Worm (Caenorhabditis elegans) whole organism, mixed stage, embryonic: ENCODE results near the gene R05C11.2.

ENCODE experiments used
- ceh-39 ChIP-seq: fragments of 150-350 bp; optimal IDR thresholded peaks from 2 replicates; lab custom pipeline; 2014; ENCODE audit warnings: missing biosample characterization, missing genetic modification characterization
- ces-1 ChIP-seq: fragments of 150-350 bp; optimal IDR thresholded peaks from 2 replicates; lab custom pipeline; 2014; ENCODE audit warnings: missing biosample characterization, missing genetic modification reagents, missing genetic modification characterization
- cnd-1 ChIP-seq: fragments of 200-800 bp; sonication (Bioruptor generic); optimal IDR thresholded peaks from 2 replicates; lab custom pipeline; 2018; ENCODE audit warnings: mild to moderate bottlenecking, missing genetic modification characterization, missing compliant biosample characterization
- elt-1 ChIP-seq: sonication (generic microtip); optimal IDR thresholded peaks from 2 replicates; lab custom pipeline; 2017; ENCODE audit warnings: missing genetic modification characterization, mild to moderate bottlenecking, missing compliant biosample characterization, antibody characterized with exemption, moderate library complexity, borderline replicate concordance; ENCODE audit not compliant: insufficient read depth
- flh-1 ChIP-seq: fragments of 200-800 bp; sonication (Bioruptor generic); optimal IDR thresholded peaks from 2 replicates; lab custom pipeline; 2018; ENCODE audit warnings: mild to moderate bottlenecking, missing genetic modification characterization, moderate library complexity, missing compliant biosample characterization
- lin-32 ChIP-seq: fragments of 200-800 bp; sonication (Bioruptor generic); optimal IDR thresholded peaks from 2 replicates; lab custom pipeline; 2018; ENCODE audit warnings: mild to moderate bottlenecking, missing genetic modification characterization, missing compliant biosample characterization
- lsy-2 ChIP-seq: fragments of 150-350 bp; optimal IDR thresholded peaks from 2 replicates; lab custom pipeline; 2014; ENCODE audit warnings: missing biosample characterization, missing genetic modification characterization
- mep-1 ChIP-seq: fragments of 150-350 bp; optimal IDR thresholded peaks from 2 replicates; lab custom pipeline; 2017; ENCODE audit warnings: missing biosample characterization, missing genetic modification reagents, missing genetic modification characterization, inconsistent platforms
- nhr-12 ChIP-seq: fragments of 150-350 bp; optimal IDR thresholded peaks from 2 replicates; lab custom pipeline; 2014; ENCODE audit warnings: missing biosample characterization, missing genetic modification characterization
- nhr-2 ChIP-seq: fragments of 150-350 bp; optimal IDR thresholded peaks from 2 replicates; lab custom pipeline; 2014; ENCODE audit warnings: missing biosample characterization, missing genetic modification characterization
- nhr-76 ChIP-seq: sonication (generic microtip); optimal IDR thresholded peaks from 2 replicates; lab custom pipeline; 2017; ENCODE audit warnings: missing biosample characterization, missing genetic modification characterization
- pha-4 ChIP-seq: fragments of 150-350 bp; optimal IDR thresholded peaks from 2 replicates; lab custom pipeline; 2018; ENCODE audit warnings: missing biosample characterization, missing genetic modification reagents, missing genetic modification characterization
- snpc-4 ChIP-seq: fragments of 150-350 bp; optimal IDR thresholded peaks from 2 replicates; lab custom pipeline; 2014; ENCODE audit warnings: missing biosample characterization, missing genetic modification characterization
- ztf-11 ChIP-seq: fragments of 150-350 bp; optimal IDR thresholded peaks from 2 replicates; lab custom pipeline; 2014; ENCODE audit warnings: missing biosample characterization, missing genetic modification characterization

- TF ChIP-seq nhr-2 (no peak), lsy-2 (tag; lab: Kevin White, UChicago) (no peak), cnd-1 (tag; lab: Kevin White, UChicago) (no peak), mep-1 (tag; lab: Kevin White, UChicago) (no peak), nhr-12 (tag; lab: Kevin White, UChicago) (no peak), pha-4 (no peak), ztf-11 (tag; lab: Kevin White, UChicago) (no peak), ces-1 (GFP tag; lab: Kevin White, UChicago) (peak; percentile 24), elt-1 (no peak), ceh-39 (tag; lab: Kevin White, UChicago) (no peak), snpc-4 (tag; lab: Kevin White, UChicago) (no peak), flh-1 (GFP tag; lab: Kevin White, UChicago) (no peak), nhr-76 (tag; lab: Kevin White, UChicago) (no peak), lin-32 (GFP tag; lab: Kevin White, UChicago) (no peak)
Observed at ce11 chrIV:2065895-2066294, 7.0 kb upstream of the R05C11.2 start, which contains the start of gene arrd-26.
